Fruit fly (Drosophila melanogaster) whole organism, embryonic: ENCODE measurements around the gene blanks.

Experiments used
- Antp ChIP-seq: fragments of 200-800 bp; sonication (Bioruptor generic); optimal IDR thresholded peaks from 3 replicates; lab custom pipeline; 2016; ENCODE audit warnings: missing biosample characterization, missing genetic modification characterization
- Atf-2 ChIP-seq: fragments of 200-800 bp; sonication (Bioruptor generic); optimal IDR thresholded peaks from 2 replicates; lab custom pipeline; 2016; ENCODE audit warnings: missing biosample characterization, missing genetic modification characterization
- Atf6 ChIP-seq: fragments of 200-800 bp; sonication (Bioruptor generic); IDR thresholded peaks from 2 replicates; pipeline ENCODE4 v1.3.6; 2022; ENCODE audit warnings: missing biosample characterization, missing genetic modification characterization
- BEAF-32 ChIP-seq: fragments of 200-800 bp; sonication (Bioruptor generic); optimal IDR thresholded peaks from 3 replicates; lab custom pipeline; 2017; ENCODE audit warnings: missing biosample characterization, missing genetic modification characterization, mild to moderate bottlenecking, moderate library complexity, missing genetic modification reagents
- CG10366 ChIP-seq: fragments of 200-800 bp; sonication (Bioruptor generic); IDR thresholded peaks from 2 replicates; pipeline ENCODE4 v1.3.6; 2022; ENCODE audit warnings: missing biosample characterization, missing genetic modification characterization
- CG10565 ChIP-seq: fragments of 200-800 bp; sonication (Bioruptor generic); optimal IDR thresholded peaks from 3 replicates; lab custom pipeline; 2016; ENCODE audit warnings: missing biosample characterization, mild to moderate bottlenecking, missing genetic modification characterization
- CG11247 ChIP-seq: fragments of 200-800 bp; sonication (Bioruptor generic); IDR thresholded peaks from 2 replicates; pipeline ENCODE4 v1.3.6; 2022; ENCODE audit warnings: missing biosample characterization, missing genetic modification characterization
- CG11456 ChIP-seq: fragments of 200-800 bp; sonication (Bioruptor generic); IDR thresholded peaks from 3 replicates; pipeline ENCODE4 v1.3.6; 2022; ENCODE audit warnings: missing biosample characterization, missing genetic modification characterization
- CG12104 ChIP-seq: fragments of 200-800 bp; sonication (Bioruptor generic); optimal IDR thresholded peaks from 3 replicates; lab custom pipeline; 2016; ENCODE audit warnings: missing biosample characterization, missing genetic modification characterization
- CG1233 ChIP-seq: fragments of 200-800 bp; sonication (Bioruptor generic); optimal IDR thresholded peaks from 4 replicates; lab custom pipeline; 2018; ENCODE audit warnings: missing biosample characterization, mild to moderate bottlenecking, missing genetic modification characterization
- CG12942 ChIP-seq: fragments of 200-800 bp; sonication (Bioruptor generic); optimal IDR thresholded peaks from 3 replicates; lab custom pipeline; 2016; ENCODE audit warnings: missing biosample characterization, missing genetic modification characterization
- CG13123 ChIP-seq: fragments of 200-800 bp; sonication (Bioruptor generic); optimal IDR thresholded peaks from 2 replicates; lab custom pipeline; 2016; ENCODE audit warnings: missing biosample characterization, missing genetic modification characterization
- CG14441 ChIP-seq: fragments of 200-800 bp; sonication (Bioruptor generic); IDR thresholded peaks from 2 replicates; pipeline ENCODE4 v1.3.6; 2022; ENCODE audit warnings: missing biosample characterization, missing genetic modification characterization
- CG15601 ChIP-seq: fragments of 200-800 bp; sonication (Bioruptor generic); optimal IDR thresholded peaks from 3 replicates; lab custom pipeline; 2019; ENCODE audit warnings: missing biosample characterization, mild to moderate bottlenecking, missing genetic modification characterization, moderate library complexity
- CG16779 ChIP-seq: fragments of 200-800 bp; sonication (Bioruptor generic); IDR thresholded peaks from 2 replicates; pipeline ENCODE4 v1.3.6; 2022; ENCODE audit warnings: missing biosample characterization, missing genetic modification characterization
- CG18619 ChIP-seq: fragments of 200-800 bp; sonication (Bioruptor generic); optimal IDR thresholded peaks from 3 replicates; lab custom pipeline; 2017; ENCODE audit warnings: missing biosample characterization, mild to moderate bottlenecking, missing genetic modification characterization
- CG18764 ChIP-seq: fragments of 200-800 bp; sonication (Bioruptor generic); optimal IDR thresholded peaks from 3 replicates; lab custom pipeline; 2016; ENCODE audit warnings: missing biosample characterization, missing genetic modification characterization
- CG2199 ChIP-seq: fragments of 200-800 bp; sonication (Bioruptor generic); IDR thresholded peaks from 3 replicates; pipeline ENCODE4 v1.3.6; 2022; ENCODE audit warnings: missing biosample characterization, missing genetic modification characterization
- CG32772 ChIP-seq: fragments of 200-800 bp; sonication (Bioruptor generic); IDR thresholded peaks from 2 replicates; pipeline ENCODE4 v1.3.6; 2022; ENCODE audit warnings: missing biosample characterization, missing genetic modification characterization
- CG33557 ChIP-seq: fragments of 200-800 bp; sonication (Bioruptor generic); optimal IDR thresholded peaks from 2 replicates; lab custom pipeline; 2019; ENCODE audit warnings: missing biosample characterization, mild to moderate bottlenecking, missing genetic modification characterization, moderate library complexity
- CG3838 ChIP-seq: fragments of 200-800 bp; sonication (Bioruptor generic); optimal IDR thresholded peaks from 3 replicates; lab custom pipeline; 2016; ENCODE audit warnings: missing biosample characterization, missing genetic modification characterization
- CG4820 ChIP-seq: fragments of 200-800 bp; sonication (Bioruptor generic); optimal IDR thresholded peaks from 3 replicates; lab custom pipeline; 2016; ENCODE audit warnings: missing biosample characterization, missing genetic modification characterization
- CG7372 ChIP-seq: fragments of 200-800 bp; sonication (Bioruptor generic); IDR thresholded peaks from 2 replicates; pipeline ENCODE4 v1.3.6; 2022; ENCODE audit warnings: missing biosample characterization, missing genetic modification characterization
- CG7556 ChIP-seq: fragments of 200-800 bp; sonication (Bioruptor generic); optimal IDR thresholded peaks from 2 replicates; lab custom pipeline; 2017; ENCODE audit warnings: missing biosample characterization, mild to moderate bottlenecking, missing genetic modification characterization
- CHES-1-like ChIP-seq: fragments of 200-800 bp; sonication (Bioruptor generic); optimal IDR thresholded peaks from 2 replicates; lab custom pipeline; 2016; ENCODE audit warnings: missing biosample characterization, missing genetic modification characterization
- Dek ChIP-seq: fragments of 200-800 bp; sonication (Bioruptor generic); optimal IDR thresholded peaks from 3 replicates; lab custom pipeline; 2019; ENCODE audit warnings: missing biosample characterization, mild to moderate bottlenecking, missing genetic modification characterization, moderate library complexity
- Dll ChIP-seq: fragments of 200-800 bp; sonication (Bioruptor generic); IDR thresholded peaks from 4 replicates; pipeline ENCODE4 v1.3.6; 2022; ENCODE audit warnings: missing biosample characterization, missing genetic modification characterization; ENCODE audit not compliant: partially characterized antibody
- E2f1 ChIP-seq: fragments of 200-800 bp; sonication (Bioruptor generic); IDR thresholded peaks from 2 replicates; pipeline ENCODE4 v1.3.6; 2022; ENCODE audit warnings: missing biosample characterization, missing genetic modification characterization
- Ets65A ChIP-seq: fragments of 200-800 bp; sonication (Bioruptor generic); peaks from one replicate; lab custom pipeline; 2016; ENCODE audit warnings: missing biosample characterization, missing genetic modification characterization
- Jarid2 ChIP-seq: fragments of 200-800 bp; sonication (Bioruptor generic); optimal IDR thresholded peaks from 3 replicates; lab custom pipeline; 2017; ENCODE audit warnings: mild to moderate bottlenecking, missing biosample characterization, missing genetic modification reagents, missing genetic modification characterization
- Side ChIP-seq: fragments of 200-800 bp; sonication (Bioruptor generic); optimal IDR thresholded peaks from 2 replicates; lab custom pipeline; 2016; ENCODE audit warnings: missing biosample characterization, missing genetic modification characterization
- amos ChIP-seq: fragments of 200-800 bp; sonication (Bioruptor generic); IDR thresholded peaks from 2 replicates; pipeline ENCODE4 v1.3.6; 2022; ENCODE audit warnings: missing biosample characterization, missing genetic modification characterization; ENCODE audit not compliant: partially characterized antibody
- ase ChIP-seq: fragments of 200-800 bp; sonication (Bioruptor generic); IDR thresholded peaks from 3 replicates; pipeline ENCODE4 v1.3.6; 2022; ENCODE audit warnings: missing biosample characterization, missing genetic modification characterization
- chinmo ChIP-seq: fragments of 200-800 bp; sonication (Bioruptor generic); IDR thresholded peaks from 4 replicates; pipeline ENCODE4 v1.3.6; 2022; ENCODE audit warnings: missing biosample characterization, missing genetic modification characterization; ENCODE audit not compliant: partially characterized antibody
- croc ChIP-seq: fragments of 200-800 bp; sonication (Bioruptor generic); conservative IDR thresholded peaks from 3 replicates; pipeline ENCODE4 v1.3.6; 2022; ENCODE audit warnings: missing biosample characterization, missing genetic modification characterization
- crp ChIP-seq, 2 experiments: fragments of 200-800 bp; sonication (Bioruptor generic); optimal IDR thresholded peaks; 2 replicates in 1 of 2; 3 replicates in 1 of 2; lab custom pipeline; 2017; ENCODE audit warnings: missing biosample characterization in 2 of 2, missing genetic modification characterization in 2 of 2, mild to moderate bottlenecking in 1 of 2, moderate library complexity in 1 of 2
- dm ChIP-seq: fragments of 200-800 bp; sonication (Bioruptor generic); optimal IDR thresholded peaks from 3 replicates; lab custom pipeline; 2016; ENCODE audit warnings: missing biosample characterization, missing genetic modification characterization
- grau ChIP-seq: fragments of 200-800 bp; optimal IDR thresholded peaks from 3 replicates; lab custom pipeline; 2019; ENCODE audit warnings: missing biosample characterization, mild to moderate bottlenecking, missing genetic modification characterization, moderate library complexity
- ham ChIP-seq: fragments of 200-800 bp; sonication (Bioruptor generic); IDR thresholded peaks from 2 replicates; pipeline ENCODE4 v1.3.6; 2022; ENCODE audit warnings: missing biosample characterization, missing genetic modification characterization
- hbn ChIP-seq: fragments of 200-800 bp; sonication (Bioruptor generic); IDR thresholded peaks from 2 replicates; pipeline ENCODE4 v1.3.6; 2022; ENCODE audit warnings: missing biosample characterization, missing genetic modification characterization; ENCODE audit not compliant: partially characterized antibody
- klu ChIP-seq: fragments of 200-800 bp; sonication (Bioruptor generic); IDR thresholded peaks from 2 replicates; pipeline ENCODE4 v1.3.6; 2022; ENCODE audit warnings: missing biosample characterization, missing genetic modification characterization
- knrl ChIP-seq: fragments of 200-800 bp; sonication (Bioruptor generic); IDR thresholded peaks from 3 replicates; pipeline ENCODE4 v1.3.6; 2022; ENCODE audit warnings: missing biosample characterization, missing genetic modification characterization; ENCODE audit not compliant: partially characterized antibody
- mirr ChIP-seq: fragments of 200-800 bp; sonication (Bioruptor generic); optimal IDR thresholded peaks from 3 replicates; lab custom pipeline; 2018; ENCODE audit warnings: missing biosample characterization, mild to moderate bottlenecking, missing genetic modification characterization
- nerfin-2 ChIP-seq: fragments of 200-800 bp; sonication (Bioruptor generic); IDR thresholded peaks from 2 replicates; pipeline ENCODE4 v1.3.6; 2022; ENCODE audit warnings: missing biosample characterization, missing genetic modification characterization; ENCODE audit not compliant: partially characterized antibody
- prd ChIP-seq, 3 experiments: fragments of >200 bp in 2 of 3; fragments of 200-800 bp in 1 of 3; sonication (Bioruptor generic) in 1 of 3; optimal IDR thresholded peaks in 2 of 3; IDR thresholded peaks in 1 of 3; 2 replicates in 2 of 3; 3 replicates in 1 of 3; pipeline versions ENCODE4 v1.3.6 to Lab custom; 2017 to 2022; ENCODE audit warnings: missing biosample characterization in 1 of 3, missing genetic modification characterization in 1 of 3
- run ChIP-seq: fragments of 200-800 bp; sonication (Bioruptor generic); optimal IDR thresholded peaks from 3 replicates; lab custom pipeline; 2018; ENCODE audit warnings: missing biosample characterization, mild to moderate bottlenecking, missing genetic modification characterization
- scrt ChIP-seq: fragments of 200-800 bp; sonication (Bioruptor generic); optimal IDR thresholded peaks from 2 replicates; lab custom pipeline; 2018; ENCODE audit warnings: missing biosample characterization, mild to moderate bottlenecking, missing genetic modification characterization, moderate library complexity
- slou ChIP-seq: fragments of 200-800 bp; sonication (Bioruptor generic); optimal IDR thresholded peaks from 3 replicates; lab custom pipeline; 2016; ENCODE audit warnings: missing biosample characterization, missing genetic modification characterization
- slp2 ChIP-seq: fragments of 200-800 bp; sonication (Bioruptor generic); optimal IDR thresholded peaks from 2 replicates; lab custom pipeline; 2016; ENCODE audit warnings: missing biosample characterization, missing genetic modification characterization

The blanks gene

dm6 chr3L:5522904-5523428 is 24.2 kb upstream of the blanks start (continued):
- TF ChIP-seq CG18619 (GFP tag; lab: Kevin White, UChicago) (no peak), CG7372 (GFP tag; lab: Robert Waterston, UW) (no peak), CG15601 (tag; lab: Kevin White, UChicago) (no peak), CG16779 (GFP tag; lab: Robert Waterston, UW) (no peak), CG7556 (GFP tag; lab: Kevin White, UChicago) (no peak), crp (GFP tag; optimal IDR thresholded peaks at IDR 0.05; lab: Kevin White, UChicago) (no peak), nerfin-2 (GFP tag; lab: Robert Waterston, UW) (no peak), Ets65A (GFP tag; lab: Kevin White, UChicago) (peak; percentile 67), CG10366 (no peak), ham (GFP tag; lab: Robert Waterston, UW) (no peak), amos (no peak), slp2 (GFP tag; lab: Kevin White, UChicago) (no peak), CG12104 (GFP tag; lab: Kevin White, UChicago) (no peak), CG13123 (GFP tag; lab: Kevin White, UChicago) (no peak), scrt (peak; percentile 66), hbn (no peak), CG14441 (GFP tag; lab: Robert Waterston, UW) (no peak), chinmo (GFP tag; lab: Robert Waterston, UW) (no peak), CG3838 (GFP tag; lab: Kevin White, UChicago) (no peak)

- TF ChIP-seq CG1233 (GFP tag; lab: Kevin White, UChicago) (peak; percentile 89), mirr (GFP tag; lab: Kevin White, UChicago) (peak; percentile 91), Atf6 (GFP tag; lab: Robert Waterston, UW) (peak; percentile 79), CG4820 (GFP tag; lab: Kevin White, UChicago) (peak; percentile 66), CG11247 (peak; percentile 86), klu (GFP tag; lab: Robert Waterston, UW) (peak; percentile 16; the same call in 1 of the 2 replicates), CG18764 (GFP tag; lab: Kevin White, UChicago) (peak; percentile 87), CG18619 (GFP tag; lab: Kevin White, UChicago) (peak; percentile 92), ase (GFP tag; lab: Robert Waterston, UW) (peak; percentile 77; the same call in 2 of the 3 replicates), Dll (GFP tag; lab: Robert Waterston, UW) (no peak), prd (optimal IDR thresholded peaks at IDR 0.05; lab: Kevin White, UChicago) (no peak), prd (GFP tag; IDR thresholded peaks at IDR 0.05; lab: Robert Waterston, UW) (peak; percentile 64), dm (GFP tag; lab: Kevin White, UChicago) (peak; percentile 83), E2f1 (GFP tag; lab: Robert Waterston, UW) (peak; percentile 55; the same call in 1 of the 2 replicates), CG12942 (GFP tag; lab: Kevin White, UChicago) (peak; percentile 68), Antp (peak; percentile 70), run (tag; lab: Kevin White, UChicago) (peak; percentile 60), BEAF-32 (GFP tag; lab: Kevin White, UChicago) (peak; percentile 8), knrl (GFP tag; lab: Robert Waterston, UW) (peak; percentile 55; the same call in 2 of the 3 replicates), Dek (tag; lab: Kevin White, UChicago) (peak; percentile 81), CG2199 (GFP tag; lab: Robert Waterston, UW) (no peak), croc (peak; percentile 33; the same call in 2 of the 3 replicates), CG11456 (GFP tag; lab: Robert Waterston, UW) (peak; percentile 91), CG32772 (GFP tag; lab: Robert Waterston, UW) (peak; percentile 48; the same call in 1 of the 2 replicates), CG33557 (GFP tag; lab: Kevin White, UChicago) (peak; percentile 57), CHES-1-like (peak; percentile 89), grau (tag; lab: Kevin White, UChicago) (peak; percentile 81), CG10565 (no peak), Jarid2 (GFP tag; lab: Kevin White, UChicago) (peak; percentile 75), Atf-2 (GFP tag; lab: Kevin White, UChicago) (peak; percentile 68), Ets65A (GFP tag; lab: Kevin White, UChicago) (peak; percentile 99), Side (GFP tag; lab: Kevin White, UChicago) (peak; percentile 91), slou (GFP tag; lab: Kevin White, UChicago) (peak; percentile 76)
Observed at dm6 chr3L:5511959-5512358, 13.2 kb upstream of the blanks start.
